Fruit fly (Drosophila melanogaster) whole organism, prepupa: Measurements from ENCODE around the gene CG3552.

Source experiments
- Blimp-1 ChIP-seq: fragments of 200-800 bp; sonication (Bioruptor generic); optimal IDR thresholded peaks from 3 replicates; lab custom pipeline; 2017; ENCODE audit warnings: missing biosample characterization, missing genetic modification characterization, mild to moderate bottlenecking, moderate library complexity, missing genetic modification reagents
- CG10631 ChIP-seq: fragments of 200-800 bp; sonication (Bioruptor generic); optimal IDR thresholded peaks from 2 replicates; lab custom pipeline; 2016; ENCODE audit warnings: missing biosample characterization, missing genetic modification characterization
- CG11294 ChIP-seq: fragments of 200-800 bp; sonication (Bioruptor generic); IDR thresholded peaks from 2 replicates; pipeline ENCODE4 v1.3.6; 2022; ENCODE audit warnings: missing biosample characterization, missing genetic modification characterization
- CG11762 ChIP-seq: fragments of 200-800 bp; sonication (Bioruptor generic); optimal IDR thresholded peaks from 3 replicates; lab custom pipeline; 2016; ENCODE audit warnings: missing biosample characterization, missing genetic modification characterization; ENCODE audit not compliant: insufficient read depth
- CG11902 ChIP-seq: fragments of 200-800 bp; sonication (Bioruptor generic); optimal IDR thresholded peaks from 3 replicates; lab custom pipeline; 2016; ENCODE audit warnings: missing biosample characterization, missing genetic modification characterization
- CG15336 ChIP-seq: fragments of 200-800 bp; sonication (Bioruptor generic); IDR thresholded peaks from 2 replicates; pipeline ENCODE4 v1.3.6; 2022; ENCODE audit warnings: missing biosample characterization, missing genetic modification characterization
- CG1621 ChIP-seq: fragments of 200-800 bp; sonication (Bioruptor generic); optimal IDR thresholded peaks from 3 replicates; lab custom pipeline; 2018; ENCODE audit warnings: missing biosample characterization, mild to moderate bottlenecking, missing genetic modification characterization
- CG16779 ChIP-seq: fragments of 200-800 bp; sonication (Bioruptor generic); optimal IDR thresholded peaks from 3 replicates; lab custom pipeline; 2017; ENCODE audit warnings: missing biosample characterization, mild to moderate bottlenecking, missing genetic modification characterization
- CG3032 ChIP-seq: fragments of 200-800 bp; optimal IDR thresholded peaks from 2 replicates; lab custom pipeline; 2019; ENCODE audit warnings: missing biosample characterization, mild to moderate bottlenecking, missing genetic modification characterization, moderate library complexity
- CG31627 ChIP-seq: fragments of 200-800 bp; sonication (Bioruptor generic); optimal IDR thresholded peaks from 3 replicates; lab custom pipeline; 2016; ENCODE audit warnings: missing biosample characterization, missing genetic modification characterization
- CG34406 ChIP-seq: fragments of 200-800 bp; sonication (Bioruptor generic); optimal IDR thresholded peaks from 3 replicates; lab custom pipeline; 2016; ENCODE audit warnings: missing biosample characterization, missing genetic modification characterization
- CG4318 ChIP-seq: fragments of 200-800 bp; sonication (Bioruptor generic); optimal IDR thresholded peaks from 3 replicates; lab custom pipeline; 2017; ENCODE audit warnings: missing biosample characterization, mild to moderate bottlenecking, missing genetic modification characterization
- CG6163 ChIP-seq: fragments of 200-800 bp; sonication (Bioruptor generic); IDR thresholded peaks from 3 replicates; pipeline ENCODE4 v1.3.6; 2022; ENCODE audit warnings: missing biosample characterization, missing genetic modification characterization
- CG6276 ChIP-seq: fragments of 200-800 bp; sonication (Bioruptor generic); optimal IDR thresholded peaks from 2 replicates; lab custom pipeline; 2017; ENCODE audit warnings: missing biosample characterization, mild to moderate bottlenecking, missing genetic modification characterization
- CG6808 ChIP-seq: fragments of 200-800 bp; sonication (Bioruptor generic); optimal IDR thresholded peaks from 3 replicates; lab custom pipeline; 2017; ENCODE audit warnings: missing biosample characterization, missing genetic modification characterization, mild to moderate bottlenecking, moderate library complexity, missing genetic modification reagents
- CG6854 ChIP-seq: fragments of 200-800 bp; sonication (Bioruptor generic); optimal IDR thresholded peaks from 2 replicates; lab custom pipeline; 2017; ENCODE audit warnings: missing biosample characterization, mild to moderate bottlenecking, missing genetic modification characterization
- CG8319 ChIP-seq: fragments of 200-800 bp; sonication (Bioruptor generic); optimal IDR thresholded peaks from 3 replicates; lab custom pipeline; 2016; ENCODE audit warnings: missing biosample characterization, missing genetic modification characterization
- CG8632 ChIP-seq: fragments of 200-800 bp; sonication (Bioruptor generic); optimal IDR thresholded peaks from 3 replicates; lab custom pipeline; 2016; ENCODE audit warnings: missing biosample characterization, missing genetic modification characterization
- Eip78C ChIP-seq: fragments of 200-800 bp; sonication (Bioruptor generic); peaks from one replicate; lab custom pipeline; 2016; ENCODE audit warnings: missing biosample characterization, missing genetic modification characterization
- Ets21C ChIP-seq: fragments of 200-800 bp; sonication (Bioruptor generic); optimal IDR thresholded peaks from 3 replicates; lab custom pipeline; 2016; ENCODE audit warnings: missing biosample characterization, missing genetic modification characterization
- Ets96B ChIP-seq: fragments of 200-800 bp; optimal IDR thresholded peaks from 2 replicates; lab custom pipeline; 2019; ENCODE audit warnings: missing biosample characterization, mild to moderate bottlenecking, missing genetic modification characterization, moderate library complexity
- Gug ChIP-seq: fragments of 200-800 bp; sonication (Bioruptor generic); IDR thresholded peaks from 2 replicates; pipeline ENCODE4 v1.3.6; 2022; ENCODE audit warnings: missing biosample characterization, missing genetic modification characterization
- Hr38 ChIP-seq: sonication (Bioruptor generic); optimal IDR thresholded peaks from 2 replicates; lab custom pipeline; 2016; ENCODE audit warnings: missing biosample characterization, missing genetic modification characterization
- Hr39 ChIP-seq: fragments of 200-800 bp; sonication (Bioruptor generic); optimal IDR thresholded peaks from 2 replicates; lab custom pipeline; 2016; ENCODE audit warnings: missing biosample characterization, missing genetic modification characterization
- Hr4 ChIP-seq: fragments of 200-800 bp; sonication (Bioruptor generic); optimal IDR thresholded peaks from 3 replicates; lab custom pipeline; 2016; ENCODE audit warnings: missing biosample characterization, missing genetic modification characterization
- Lpt ChIP-seq: fragments of 200-800 bp; sonication (Bioruptor generic); optimal IDR thresholded peaks from 3 replicates; lab custom pipeline; 2016; ENCODE audit warnings: missing biosample characterization, missing genetic modification characterization
- Met ChIP-seq: fragments of 200-800 bp; sonication (Bioruptor generic); optimal IDR thresholded peaks from 3 replicates; lab custom pipeline; 2016; ENCODE audit warnings: missing biosample characterization, missing genetic modification characterization
- OdsH ChIP-seq: fragments of 200-800 bp; sonication (Bioruptor generic); optimal IDR thresholded peaks from 3 replicates; lab custom pipeline; 2016; ENCODE audit warnings: missing biosample characterization, missing genetic modification characterization
- Smox ChIP-seq: fragments of 200-800 bp; sonication (Bioruptor generic); optimal IDR thresholded peaks from 3 replicates; lab custom pipeline; 2016; ENCODE audit warnings: missing biosample characterization, missing genetic modification characterization
- Sox15 ChIP-seq: fragments of 200-800 bp; sonication (Bioruptor generic); optimal IDR thresholded peaks from 3 replicates; lab custom pipeline; 2016; ENCODE audit warnings: missing biosample characterization, missing genetic modification characterization
- achi ChIP-seq: fragments of 200-800 bp; sonication (Bioruptor generic); optimal IDR thresholded peaks from 3 replicates; lab custom pipeline; 2016; ENCODE audit warnings: missing biosample characterization, missing genetic modification characterization
- acj6 ChIP-seq: fragments of 200-800 bp; sonication (Bioruptor generic); optimal IDR thresholded peaks from 3 replicates; lab custom pipeline; 2016; ENCODE audit warnings: missing biosample characterization, missing genetic modification characterization
- cyc ChIP-seq: fragments of 200-800 bp; sonication (Bioruptor generic); optimal IDR thresholded peaks from 3 replicates; lab custom pipeline; 2016; ENCODE audit warnings: missing biosample characterization, missing genetic modification characterization
- dac ChIP-seq: fragments of 200-800 bp; sonication (Bioruptor generic); optimal IDR thresholded peaks from 2 replicates; lab custom pipeline; 2017; ENCODE audit warnings: missing biosample characterization, mild to moderate bottlenecking, missing genetic modification characterization
- dsx ChIP-seq: fragments of 200-800 bp; optimal IDR thresholded peaks from 3 replicates; lab custom pipeline; 2019; ENCODE audit warnings: missing biosample characterization, mild to moderate bottlenecking, missing genetic modification characterization, moderate library complexity; ENCODE audit not compliant: poor library complexity, severe bottlenecking
- eg ChIP-seq: fragments of 200-800 bp; sonication (Bioruptor generic); IDR thresholded peaks from 3 replicates; pipeline ENCODE4 v1.3.6; 2022; ENCODE audit warnings: missing biosample characterization, missing genetic modification characterization
- esn ChIP-seq: fragments of 200-800 bp; sonication (Bioruptor generic); optimal IDR thresholded peaks from 2 replicates; lab custom pipeline; 2016; ENCODE audit warnings: missing biosample characterization, mild to moderate bottlenecking, missing genetic modification characterization, moderate library complexity
- fd85E ChIP-seq: fragments of 200-800 bp; sonication (Bioruptor generic); optimal IDR thresholded peaks from 3 replicates; lab custom pipeline; 2016; ENCODE audit warnings: missing biosample characterization, missing genetic modification characterization
- fkh ChIP-seq: fragments of 200-800 bp; sonication (Bioruptor generic); optimal IDR thresholded peaks from 3 replicates; lab custom pipeline; 2017; ENCODE audit warnings: missing biosample characterization, mild to moderate bottlenecking, missing genetic modification characterization, moderate library complexity
- lz ChIP-seq: fragments of 200-800 bp; sonication (Bioruptor generic); optimal IDR thresholded peaks from 3 replicates; lab custom pipeline; 2016; ENCODE audit warnings: missing biosample characterization, missing genetic modification characterization
- net ChIP-seq: fragments of 200-800 bp; sonication (Bioruptor generic); optimal IDR thresholded peaks from 3 replicates; lab custom pipeline; 2016; ENCODE audit warnings: missing biosample characterization, missing genetic modification characterization
- pdm3 ChIP-seq: fragments of 200-800 bp; sonication (Bioruptor generic); optimal IDR thresholded peaks from 3 replicates; lab custom pipeline; 2016; ENCODE audit warnings: missing biosample characterization, missing genetic modification characterization
- salr ChIP-seq, 2 experiments: fragments of 200-800 bp; sonication (Bioruptor generic); optimal IDR thresholded peaks; 3 replicates each; lab custom pipeline; 2016 to 2018; ENCODE audit warnings: missing biosample characterization in 2 of 2, missing genetic modification characterization in 2 of 2, mild to moderate bottlenecking in 1 of 2
- spab ChIP-seq: fragments of 200-800 bp; sonication (Bioruptor generic); optimal IDR thresholded peaks from 2 replicates; lab custom pipeline; 2017; ENCODE audit warnings: missing biosample characterization, mild to moderate bottlenecking, missing genetic modification characterization, missing genetic modification reagents
- ss ChIP-seq, 2 experiments: fragments of 200-800 bp; sonication (Bioruptor generic); optimal IDR thresholded peaks; 2 replicates in 1 of 2; 3 replicates in 1 of 2; lab custom pipeline; 2017 to 2018; ENCODE audit warnings: mild to moderate bottlenecking in 2 of 2, missing biosample characterization in 2 of 2, missing genetic modification characterization in 2 of 2, moderate library complexity in 1 of 2
- svp ChIP-seq: fragments of 200-800 bp; sonication (Bioruptor generic); peaks from one replicate; lab custom pipeline; 2016; ENCODE audit warnings: missing biosample characterization, missing genetic modification characterization
- topi ChIP-seq: fragments of 200-800 bp; sonication (Bioruptor generic); optimal IDR thresholded peaks from 3 replicates; lab custom pipeline; 2016; ENCODE audit warnings: missing biosample characterization, missing genetic modification characterization
- vri ChIP-seq: fragments of 200-800 bp; sonication (Bioruptor generic); optimal IDR thresholded peaks from 3 replicates; lab custom pipeline; 2016; ENCODE audit warnings: missing biosample characterization, mild to moderate bottlenecking, missing genetic modification characterization

CG3552 gene

dm6 chr3L:9422135-9422534, 34.0 kb upstream of the CG3552 start:
- TF ChIP-seq CG11294 = no peak
- no peak for TF ChIP-seq pdm3
- no peak for TF ChIP-seq ss (GFP tag; optimal IDR thresholded peaks at IDR 0.05; lab: Kevin White, UChicago)
- peak; percentile 8 for TF ChIP-seq Eip78C (GFP tag; lab: Kevin White, UChicago)

- TF ChIP-seq salr (GFP tag; optimal IDR thresholded peaks at IDR 0.05; lab: Kevin White, UChicago) (peak; percentile 95 to 96), dsx (GFP tag; lab: Kevin White, UChicago) (peak; percentile 97), CG16779 (tag; lab: Kevin White, UChicago) (peak; percentile 98), CG11902 (GFP tag; lab: Kevin White, UChicago) (peak; percentile 98), Ets96B (peak; percentile 98), CG6163 (GFP tag; lab: Robert Waterston, UW) (peak; percentile 98), Met (GFP tag; lab: Kevin White, UChicago) (peak; percentile 99), net (GFP tag; lab: Kevin White, UChicago) (peak; percentile 99), Eip78C (GFP tag; lab: Kevin White, UChicago) (peak; percentile 100), CG8319 (GFP tag; lab: Kevin White, UChicago) (peak; percentile 98), dac (GFP tag; lab: Kevin White, UChicago) (peak; percentile 93), CG8632 (GFP tag; lab: Kevin White, UChicago) (peak; percentile 99), Hr38 (peak; percentile 21), fd85E (GFP tag; lab: Kevin White, UChicago) (peak; percentile 97), CG15336 (GFP tag; lab: Robert Waterston, UW) (peak; percentile 99), spab (GFP tag; lab: Kevin White, UChicago) (peak; percentile 95), CG34406 (GFP tag; lab: Kevin White, UChicago) (peak; percentile 100), Smox (GFP tag; lab: Kevin White, UChicago) (peak; percentile 99), Hr4 (GFP tag; lab: Kevin White, UChicago) (peak; percentile 99), CG6854 (GFP tag; lab: Kevin White, UChicago) (peak; percentile 99), Ets21C (peak; percentile 97), CG11294 (peak; percentile 97), OdsH (GFP tag; lab: Kevin White, UChicago) (peak; percentile 99), CG4318 (GFP tag; lab: Kevin White, UChicago) (peak; percentile 94), Blimp-1 (GFP tag; lab: Kevin White, UChicago) (peak; percentile 96), pdm3 (peak; percentile 99), ss (GFP tag; optimal IDR thresholded peaks at IDR 0.05; lab: Kevin White, UChicago) (peak; percentile 95 to 98), esn (peak; percentile 100), Lpt (GFP tag; lab: Kevin White, UChicago) (peak; percentile 97), CG6276 (GFP tag; lab: Kevin White, UChicago) (peak; percentile 98), vri (GFP tag; lab: Kevin White, UChicago) (peak; percentile 98), CG31627 (GFP tag; lab: Kevin White, UChicago) (peak; percentile 99), Hr39 (GFP tag; lab: Kevin White, UChicago) (peak; percentile 99), CG6808 (GFP tag; lab: Kevin White, UChicago) (peak; percentile 95), fkh (GFP tag; lab: Kevin White, UChicago) (peak; percentile 92), svp (GFP tag; lab: Kevin White, UChicago) (peak; percentile 100), CG1621 (tag; lab: Kevin White, UChicago) (peak; percentile 97), CG3032 (tag; lab: Kevin White, UChicago) (peak; percentile 97), achi (GFP tag; lab: Kevin White, UChicago) (peak; percentile 98), Sox15 (peak; percentile 98), acj6 (GFP tag; lab: Kevin White, UChicago) (peak; percentile 99), lz (peak; percentile 99), Gug (GFP tag; lab: Robert Waterston, UW) (peak; percentile 98), topi (GFP tag; lab: Kevin White, UChicago) (peak; percentile 99), cyc (peak; percentile 99), CG10631 (GFP tag; lab: Kevin White, UChicago) (peak; percentile 99), eg (GFP tag; lab: Robert Waterston, UW) (peak; percentile 98), CG11762 (GFP tag; lab: Kevin White, UChicago) (peak; percentile 98)
Measured at dm6 chr3L:9422636-9423419, 33.3 kb upstream of the CG3552 start, which contains the start of gene aay. aay (plus strand) TSS chr3L:9423253.
